Worm (Caenorhabditis elegans) whole organism, late embryonic: ENCODE measurements around the gene rpm-1.

Source experiments
- C38D4.7 ChIP-seq: fragments of 200-800 bp; sonication (Bioruptor generic); optimal IDR thresholded peaks from 2 replicates; lab custom pipeline; 2018; ENCODE audit warnings: mild to moderate bottlenecking, missing genetic modification characterization, moderate library complexity, missing compliant biosample characterization
- ceh-24 ChIP-seq: sonication (generic microtip); optimal IDR thresholded peaks from 2 replicates; lab custom pipeline; 2016; ENCODE audit warnings: mild to moderate bottlenecking, missing genetic modification characterization, missing compliant biosample characterization
- ceh-30 ChIP-seq: fragments of 150-350 bp; optimal IDR thresholded peaks from 2 replicates; lab custom pipeline; 2014; ENCODE audit warnings: missing biosample characterization, missing genetic modification characterization
- ceh-9 ChIP-seq: sonication (generic microtip); optimal IDR thresholded peaks from 2 replicates; lab custom pipeline; 2016; ENCODE audit warnings: mild to moderate bottlenecking, missing genetic modification characterization, inconsistent platforms, missing compliant biosample characterization
- dmd-4 ChIP-seq: sonication (generic microtip); optimal IDR thresholded peaks from 2 replicates; lab custom pipeline; 2016; ENCODE audit warnings: borderline replicate concordance, missing genetic modification characterization, missing compliant biosample characterization
- eyg-1 ChIP-seq: sonication (generic microtip); optimal IDR thresholded peaks from 2 replicates; lab custom pipeline; 2016; ENCODE audit warnings: missing genotype, missing genetic modification characterization, missing compliant biosample characterization
- hlh-30 ChIP-seq: sonication (generic microtip); optimal IDR thresholded peaks from 2 replicates; lab custom pipeline; 2017; ENCODE audit warnings: antibody characterized with exemption, missing genetic modification characterization, missing compliant biosample characterization; ENCODE audit not compliant: insufficient read depth
- nfya-1 ChIP-seq: sonication (generic microtip); optimal IDR thresholded peaks from 2 replicates; lab custom pipeline; 2017; ENCODE audit warnings: missing genetic modification characterization, mild to moderate bottlenecking, missing compliant biosample characterization, antibody characterized with exemption, moderate library complexity
- npax-4 ChIP-seq: sonication (generic microtip); optimal IDR thresholded peaks from 2 replicates; lab custom pipeline; 2016; ENCODE audit warnings: missing genetic modification characterization, missing compliant biosample characterization
- sox-2 ChIP-seq: fragments of 200-800 bp; sonication (Bioruptor generic); IDR thresholded peaks from 2 replicates; pipeline ENCODE4 v1.3.6; 2022; ENCODE audit warnings: missing genetic modification reagents, missing genetic modification characterization, missing compliant biosample characterization
- sox-4 ChIP-seq: sonication (generic microtip); optimal IDR thresholded peaks from 2 replicates; lab custom pipeline; 2017; ENCODE audit warnings: mild to moderate bottlenecking, missing genetic modification characterization, inconsistent platforms, missing compliant biosample characterization
- ttx-3 ChIP-seq: sonication (generic microtip); optimal IDR thresholded peaks from 2 replicates; lab custom pipeline; 2016; ENCODE audit warnings: missing genetic modification reagents, missing genetic modification characterization, missing compliant biosample characterization
- zip-5 ChIP-seq: sonication (generic microtip); optimal IDR thresholded peaks from 2 replicates; lab custom pipeline; 2016; ENCODE audit warnings: missing genetic modification characterization, missing compliant biosample characterization

DNA sequence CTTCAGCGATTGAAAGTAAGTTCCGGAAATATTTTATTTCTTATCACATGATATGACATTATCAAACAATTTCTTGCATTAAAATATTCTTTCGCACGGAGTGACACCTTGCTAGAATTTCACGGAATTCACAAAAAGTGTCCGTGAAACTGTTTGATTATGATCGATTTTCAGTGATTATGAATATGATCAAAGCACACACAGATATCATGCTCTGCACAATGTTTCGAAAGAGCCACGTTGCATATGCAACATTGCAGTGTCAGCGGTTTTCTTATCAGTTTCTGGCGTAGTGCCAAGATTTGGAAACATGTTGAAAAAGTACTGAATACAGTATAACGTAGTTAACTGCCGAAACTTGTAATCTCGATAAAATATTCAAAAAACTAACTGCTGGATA lies 50.6 kb downstream of the rpm-1 start:
- TF ChIP-seq C38D4.7 (GFP tag; lab: Kevin White, UChicago) (no peak), ceh-30 (tag; lab: Kevin White, UChicago) (no peak), eyg-1 (tag; lab: Kevin White, UChicago) (no peak), ttx-3 (tag; lab: Kevin White, UChicago) (no peak), sox-2 (no peak), ceh-9 (tag; lab: Kevin White, UChicago) (no peak), sox-4 (tag; lab: Kevin White, UChicago) (no peak), ceh-24 (no peak), npax-4 (tag; lab: Kevin White, UChicago) (no peak), hlh-30 (tag; lab: Kevin White, UChicago) (no peak), zip-5 (tag; lab: Kevin White, UChicago) (no peak), nfya-1 (tag; lab: Kevin White, UChicago) (no peak), dmd-4 (tag; lab: Kevin White, UChicago) (no peak)
